Fruit fly (Drosophila melanogaster) whole organism, embryonic: ENCODE results near the gene ND-18.
A peak's percentile ranks its signal among the peaks of the same experiment; 100 is the strongest.

Experiments used
- ATbp ChIP-seq: fragments of 200-800 bp; sonication (Bioruptor generic); optimal IDR thresholded peaks from 2 replicates; lab custom pipeline; 2017; ENCODE audit warnings: missing biosample characterization, mild to moderate bottlenecking, missing genetic modification characterization, missing genetic modification reagents
- Abd-B ChIP-seq: fragments of 200-800 bp; sonication (Bioruptor generic); optimal IDR thresholded peaks from 2 replicates; lab custom pipeline; 2018; ENCODE audit warnings: missing biosample characterization, mild to moderate bottlenecking, missing genetic modification characterization, moderate library complexity
- CG10147 ChIP-seq: fragments of 200-800 bp; sonication (Bioruptor generic); optimal IDR thresholded peaks from 2 replicates; lab custom pipeline; 2019; ENCODE audit warnings: missing biosample characterization, mild to moderate bottlenecking, missing genetic modification characterization, moderate library complexity
- CG11696 ChIP-seq: fragments of 200-800 bp; sonication (Bioruptor generic); IDR thresholded peaks from 2 replicates; pipeline ENCODE4 v1.3.6; 2022; ENCODE audit warnings: missing biosample characterization, missing genetic modification characterization
- CG15269 ChIP-seq: fragments of 200-800 bp; sonication (Bioruptor generic); optimal IDR thresholded peaks from 2 replicates; lab custom pipeline; 2018; ENCODE audit warnings: missing biosample characterization, mild to moderate bottlenecking, missing genetic modification characterization, moderate library complexity
- CG1529 ChIP-seq: fragments of 200-800 bp; sonication (Bioruptor generic); optimal IDR thresholded peaks from 3 replicates; lab custom pipeline; 2018; ENCODE audit warnings: missing biosample characterization, missing genetic modification characterization
- CG15514 ChIP-seq: fragments of 200-800 bp; sonication (Bioruptor generic); optimal IDR thresholded peaks from 3 replicates; lab custom pipeline; 2017; ENCODE audit warnings: missing biosample characterization, missing genetic modification characterization, mild to moderate bottlenecking, moderate library complexity, missing genetic modification reagents
- CG1602 ChIP-seq: fragments of 200-800 bp; sonication (Bioruptor generic); optimal IDR thresholded peaks from 3 replicates; lab custom pipeline; 2016; ENCODE audit warnings: missing biosample characterization, missing genetic modification characterization
- CG17328 ChIP-seq: fragments of 200-800 bp; sonication (Bioruptor generic); IDR thresholded peaks from 2 replicates; pipeline ENCODE4 v1.3.6; 2022; ENCODE audit warnings: missing biosample characterization, missing genetic modification characterization
- CG17385 ChIP-seq: fragments of 200-800 bp; sonication (Bioruptor generic); optimal IDR thresholded peaks from 3 replicates; lab custom pipeline; 2018; ENCODE audit warnings: missing biosample characterization, mild to moderate bottlenecking, missing genetic modification characterization
- CG18262 ChIP-seq: fragments of 200-800 bp; optimal IDR thresholded peaks from 3 replicates; lab custom pipeline; 2019; ENCODE audit warnings: missing biosample characterization, mild to moderate bottlenecking, missing genetic modification characterization, moderate library complexity
- CG18599 ChIP-seq: fragments of 200-800 bp; sonication (Bioruptor generic); optimal IDR thresholded peaks from 3 replicates; lab custom pipeline; 2017; ENCODE audit warnings: missing biosample characterization, missing genetic modification characterization, mild to moderate bottlenecking, moderate library complexity, missing genetic modification reagents
- CG18619 ChIP-seq: fragments of 200-800 bp; sonication (Bioruptor generic); optimal IDR thresholded peaks from 3 replicates; lab custom pipeline; 2017; ENCODE audit warnings: missing biosample characterization, mild to moderate bottlenecking, missing genetic modification characterization
- CG2678 ChIP-seq: fragments of 200-800 bp; sonication (Bioruptor generic); optimal IDR thresholded peaks from 3 replicates; lab custom pipeline; 2019; ENCODE audit warnings: missing biosample characterization, mild to moderate bottlenecking, missing genetic modification characterization, moderate library complexity
- CG30431 ChIP-seq: fragments of 200-800 bp; sonication (Bioruptor generic); optimal IDR thresholded peaks from 2 replicates; lab custom pipeline; 2017; ENCODE audit warnings: missing biosample characterization, missing genetic modification characterization
- CG32532 ChIP-seq: fragments of 200-800 bp; sonication (Bioruptor generic); IDR thresholded peaks from 2 replicates; pipeline ENCODE4 v1.3.6; 2022; ENCODE audit warnings: missing biosample characterization, missing genetic modification characterization
- CG3847 ChIP-seq: fragments of 200-800 bp; sonication (Bioruptor generic); IDR thresholded peaks from 2 replicates; pipeline ENCODE4 v1.3.6; 2022; ENCODE audit warnings: missing biosample characterization, missing genetic modification characterization
- CG4707 ChIP-seq: fragments of 200-800 bp; sonication (Bioruptor generic); optimal IDR thresholded peaks from 2 replicates; lab custom pipeline; 2018; ENCODE audit warnings: missing biosample characterization, mild to moderate bottlenecking, missing genetic modification characterization, moderate library complexity
- CG6854 ChIP-seq: fragments of 200-800 bp; sonication (Bioruptor generic); optimal IDR thresholded peaks from 3 replicates; lab custom pipeline; 2017; ENCODE audit warnings: missing biosample characterization, mild to moderate bottlenecking, missing genetic modification characterization
- CG8924 ChIP-seq: fragments of 200-800 bp; optimal IDR thresholded peaks from 3 replicates; lab custom pipeline; 2019; ENCODE audit warnings: missing biosample characterization, mild to moderate bottlenecking, missing genetic modification characterization, moderate library complexity
- CG9437 ChIP-seq: fragments of 200-800 bp; sonication (Bioruptor generic); optimal IDR thresholded peaks from 2 replicates; lab custom pipeline; 2018; ENCODE audit warnings: missing biosample characterization, mild to moderate bottlenecking, missing genetic modification characterization
- CG9876 ChIP-seq: fragments of 200-800 bp; sonication (Bioruptor generic); optimal IDR thresholded peaks from 2 replicates; lab custom pipeline; 2016; ENCODE audit warnings: missing biosample characterization, missing genetic modification characterization
- Camta ChIP-seq: fragments of 200-800 bp; sonication (Bioruptor generic); optimal IDR thresholded peaks from 2 replicates; lab custom pipeline; 2016; ENCODE audit warnings: missing biosample characterization, missing genetic modification characterization
- Dbx ChIP-seq: fragments of 200-800 bp; sonication (Bioruptor generic); IDR thresholded peaks from 3 replicates; pipeline ENCODE4 v1.3.6; 2022; ENCODE audit warnings: missing biosample characterization, missing genetic modification characterization
- Deaf1 ChIP-seq: fragments of 200-800 bp; optimal IDR thresholded peaks from 3 replicates; lab custom pipeline; 2019; ENCODE audit warnings: missing biosample characterization, mild to moderate bottlenecking, missing genetic modification characterization, moderate library complexity
- H2.0 ChIP-seq: fragments of 200-800 bp; sonication (Bioruptor generic); IDR thresholded peaks from 2 replicates; pipeline ENCODE4 v1.3.6; 2022; ENCODE audit warnings: missing biosample characterization, missing genetic modification characterization
- HLHmδ ChIP-seq: fragments of 200-800 bp; sonication (Bioruptor generic); optimal IDR thresholded peaks from 2 replicates; lab custom pipeline; 2018; ENCODE audit warnings: missing biosample characterization, mild to moderate bottlenecking, missing genetic modification characterization, moderate library complexity
- Hand ChIP-seq: fragments of 200-800 bp; sonication (Bioruptor generic); optimal IDR thresholded peaks from 2 replicates; lab custom pipeline; 2017; ENCODE audit warnings: mild to moderate bottlenecking, missing biosample characterization, missing genetic modification reagents, missing genetic modification characterization
- Hmr ChIP-seq: fragments of 200-800 bp; sonication (Bioruptor generic); optimal IDR thresholded peaks from 3 replicates; lab custom pipeline; 2017; ENCODE audit warnings: mild to moderate bottlenecking, missing biosample characterization, missing genetic modification reagents, missing genetic modification characterization
- Oli ChIP-seq: fragments of 200-800 bp; sonication (Bioruptor generic); optimal IDR thresholded peaks from 2 replicates; lab custom pipeline; 2018; ENCODE audit warnings: missing biosample characterization, mild to moderate bottlenecking, missing genetic modification characterization, moderate library complexity
- Ptx1 ChIP-seq: fragments of 200-800 bp; sonication (Bioruptor generic); IDR thresholded peaks from 2 replicates; pipeline ENCODE4 v1.3.6; 2022; ENCODE audit warnings: missing biosample characterization, missing genetic modification characterization
- Rfx ChIP-seq: fragments of 200-800 bp; sonication (Bioruptor generic); IDR thresholded peaks from 2 replicates; pipeline ENCODE4 v1.3.6; 2022; ENCODE audit warnings: missing biosample characterization, missing genetic modification characterization
- Ssrp ChIP-seq: fragments of 200-800 bp; sonication (Bioruptor generic); optimal IDR thresholded peaks from 2 replicates; lab custom pipeline; 2018; ENCODE audit warnings: missing biosample characterization, mild to moderate bottlenecking, missing genetic modification characterization, moderate library complexity
- ato ChIP-seq: fragments of 200-800 bp; sonication (Bioruptor generic); IDR thresholded peaks from 2 replicates; pipeline ENCODE4 v1.3.6; 2022; ENCODE audit warnings: missing biosample characterization, missing genetic modification characterization; ENCODE audit not compliant: partially characterized antibody
- bowl ChIP-seq: fragments of 200-800 bp; sonication (Bioruptor generic); IDR thresholded peaks from 2 replicates; pipeline ENCODE4 v1.3.6; 2022; ENCODE audit warnings: missing biosample characterization, missing genetic modification characterization
- cato ChIP-seq: fragments of 200-800 bp; sonication (Bioruptor generic); optimal IDR thresholded peaks from 2 replicates; lab custom pipeline; 2016; ENCODE audit warnings: missing biosample characterization, missing genetic modification characterization, borderline replicate concordance
- caup ChIP-seq: fragments of 200-800 bp; sonication (Bioruptor generic); optimal IDR thresholded peaks from 3 replicates; lab custom pipeline; 2017; ENCODE audit warnings: missing biosample characterization, mild to moderate bottlenecking, missing genetic modification characterization, moderate library complexity; ENCODE audit not compliant: severe bottlenecking
- chn ChIP-seq: fragments of 200-800 bp; sonication (Bioruptor generic); optimal IDR thresholded peaks from 2 replicates; lab custom pipeline; 2016; ENCODE audit warnings: missing biosample characterization, missing genetic modification characterization
- ci ChIP-seq: fragments of 200-800 bp; sonication (Bioruptor generic); IDR thresholded peaks from 3 replicates; pipeline ENCODE4 v1.3.6; 2022; ENCODE audit warnings: missing biosample characterization, missing genetic modification characterization
- ems ChIP-seq: fragments of 200-800 bp; sonication (Bioruptor generic); optimal IDR thresholded peaks from 3 replicates; lab custom pipeline; 2016; ENCODE audit warnings: missing biosample characterization, missing genetic modification characterization
- gem ChIP-seq: fragments of 200-800 bp; sonication (Bioruptor generic); optimal IDR thresholded peaks from 2 replicates; lab custom pipeline; 2019; ENCODE audit warnings: missing biosample characterization, mild to moderate bottlenecking, missing genetic modification characterization, moderate library complexity
- hkb ChIP-seq, 2 experiments: fragments of 200-800 bp in 1 of 2; fragments of >200 bp in 1 of 2; sonication (Bioruptor generic) in 1 of 2; IDR thresholded peaks in 1 of 2; optimal IDR thresholded peaks in 1 of 2; 2 replicates each; pipeline versions ENCODE4 v1.3.6 to Lab custom; 2017 to 2022; ENCODE audit warnings: missing biosample characterization in 1 of 2, missing genetic modification characterization in 1 of 2
- jing ChIP-seq: fragments of 200-800 bp; sonication (Bioruptor generic); optimal IDR thresholded peaks from 2 replicates; lab custom pipeline; 2018; ENCODE audit warnings: missing biosample characterization, mild to moderate bottlenecking, missing genetic modification characterization
- pho ChIP-seq: fragments of 200-800 bp; sonication (Bioruptor generic); optimal IDR thresholded peaks from 2 replicates; lab custom pipeline; 2016; ENCODE audit warnings: missing biosample characterization, missing genetic modification characterization
- ro ChIP-seq: fragments of 200-800 bp; sonication (Bioruptor generic); IDR thresholded peaks from 2 replicates; pipeline ENCODE4 v1.3.6; 2022; ENCODE audit warnings: missing biosample characterization, missing genetic modification characterization
- schlank ChIP-seq: fragments of 200-800 bp; sonication (Bioruptor generic); optimal IDR thresholded peaks from 2 replicates; lab custom pipeline; 2018; ENCODE audit warnings: missing biosample characterization, mild to moderate bottlenecking, missing genetic modification characterization
- slp2 ChIP-seq: fragments of 200-800 bp; sonication (Bioruptor generic); optimal IDR thresholded peaks from 2 replicates; lab custom pipeline; 2016; ENCODE audit warnings: missing biosample characterization, missing genetic modification characterization
- tin ChIP-seq: fragments of 200-800 bp; sonication (Bioruptor generic); optimal IDR thresholded peaks from 3 replicates; lab custom pipeline; 2016; ENCODE audit warnings: missing biosample characterization, missing genetic modification characterization
- vfl ChIP-seq: fragments of 200-800 bp; sonication (Bioruptor generic); optimal IDR thresholded peaks from 2 replicates; lab custom pipeline; 2016; ENCODE audit warnings: missing biosample characterization, missing genetic modification characterization

The ND-18 gene

dm6 chrX:19453138-19453537, 39.1 kb upstream of the ND-18 start:
- TF ChIP-seq Deaf1 (tag; lab: Kevin White, UChicago) (peak; percentile 8), CG30431 (GFP tag; lab: Kevin White, UChicago) (peak; percentile 32), ato (GFP tag; lab: Robert Waterston, UW) (no peak), Hmr (GFP tag; lab: Kevin White, UChicago) (peak; percentile 61), tin (GFP tag; lab: Kevin White, UChicago) (peak; percentile 36), CG15514 (GFP tag; lab: Kevin White, UChicago) (peak; percentile 39), CG11696 (GFP tag; lab: Robert Waterston, UW) (no peak), ems (GFP tag; lab: Kevin White, UChicago) (no peak), CG18262 (tag; lab: Kevin White, UChicago) (peak; percentile 28), hkb (optimal IDR thresholded peaks at IDR 0.05; lab: Kevin White, UChicago) (no peak), hkb (GFP tag; IDR thresholded peaks at IDR 0.05; lab: Robert Waterston, UW) (peak; percentile 59; the same call in 1 of the 2 replicates), H2.0 (GFP tag; lab: Robert Waterston, UW) (peak; percentile 28; the same call in 1 of the 2 replicates), schlank (no peak), CG17328 (GFP tag; lab: Robert Waterston, UW) (peak; percentile 30; the same call in 1 of the 2 replicates), Ssrp (peak; percentile 22), chn (GFP tag; lab: Kevin White, UChicago) (no peak), caup (GFP tag; lab: Kevin White, UChicago) (peak; percentile 39), CG32532 (GFP tag; lab: Robert Waterston, UW) (peak; percentile 32; the same call in 1 of the 2 replicates), ci (GFP tag; lab: Robert Waterston, UW) (peak; percentile 56; the same call in 1 of the 3 replicates), jing (GFP tag; lab: Kevin White, UChicago) (peak; percentile 20), slp2 (GFP tag; lab: Kevin White, UChicago) (no peak), Camta (GFP tag; lab: Kevin White, UChicago) (no peak), vfl (GFP tag; lab: Kevin White, UChicago) (no peak), pho (GFP tag; lab: Kevin White, UChicago) (no peak), CG9876 (GFP tag; lab: Kevin White, UChicago) (no peak), CG6854 (GFP tag; lab: Kevin White, UChicago) (peak; percentile 25), HLHmδ (no peak), CG18599 (GFP tag; lab: Kevin White, UChicago) (peak; percentile 80), CG17385 (GFP tag; lab: Kevin White, UChicago) (peak; percentile 34), CG4707 (GFP tag; lab: Kevin White, UChicago) (no peak), CG3847 (GFP tag; lab: Robert Waterston, UW) (peak; percentile 48; the same call in 1 of the 2 replicates), ro (GFP tag; lab: Robert Waterston, UW) (no peak), CG2678 (tag; lab: Kevin White, UChicago) (peak; percentile 67), Oli (tag; lab: Kevin White, UChicago) (peak; percentile 48), bowl (GFP tag; lab: Robert Waterston, UW) (no peak), CG18619 (peak; percentile 27), Dbx (GFP tag; lab: Robert Waterston, UW) (peak; percentile 50; the same call in 2 of the 3 replicates), Rfx (peak; percentile 52; the same call in 1 of the 2 replicates), CG10147 (no peak), Hand (peak; percentile 65), Abd-B (GFP tag; lab: Kevin White, UChicago) (peak; percentile 38), cato (GFP tag; lab: Kevin White, UChicago) (no peak), CG1602 (peak; percentile 1), gem (tag; lab: Kevin White, UChicago) (peak; percentile 60), CG9437 (GFP tag; lab: Kevin White, UChicago) (peak; percentile 12), ATbp (GFP tag; lab: Kevin White, UChicago) (peak; percentile 31), CG8924 (tag; lab: Kevin White, UChicago) (peak; percentile 31), CG15269 (tag; lab: Kevin White, UChicago) (peak; percentile 52), Ptx1 (GFP tag; lab: Robert Waterston, UW) (peak; percentile 47; the same call in 1 of the 2 replicates), CG1529 (GFP tag; lab: Kevin White, UChicago) (no peak)
